Worm (Caenorhabditis elegans): ENCODE data around the gene C29H12.6.

DNA sequence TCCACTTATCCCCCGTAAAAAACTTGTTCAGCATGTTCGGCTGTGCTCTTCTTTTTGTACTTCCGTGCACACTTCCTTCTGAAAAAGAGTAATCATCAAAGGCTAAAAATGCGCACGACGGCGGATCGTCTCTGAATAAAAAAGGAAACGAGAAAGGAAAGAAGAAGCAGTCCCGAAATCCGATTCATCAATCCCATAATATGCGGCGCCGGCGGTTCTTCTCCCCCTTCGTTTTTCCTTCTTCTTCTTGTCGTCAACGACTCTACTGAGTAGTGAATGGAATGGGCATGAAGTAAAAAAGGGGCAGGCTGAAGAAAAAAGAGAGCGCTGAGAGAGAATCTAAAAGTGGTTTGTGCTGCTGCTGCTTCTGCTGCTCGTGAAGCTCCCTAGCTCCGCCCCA, 31.4 kb upstream of the C29H12.6 start:
- TF ChIP-seq mdl-1 (tag; optimal IDR thresholded peaks at IDR 0.05) (no peak), skn-1 (tag; optimal IDR thresholded peaks at IDR 0.05) (no peak), nhr-23 (tag; optimal IDR thresholded peaks at IDR 0.05) (no peak), alr-1 (tag; optimal IDR thresholded peaks at IDR 0.05) (no peak), ama-1 (optimal IDR thresholded peaks at IDR 0.05) (no peak), lsy-2 (tag; optimal IDR thresholded peaks at IDR 0.05) (peak in 1 of 2 experiments; percentile 0)

Measured in whole organism, L2 larva.